Worm (Caenorhabditis elegans): ENCODE data around the gene F49E12.10.

F49E12.10 gene

DNA sequence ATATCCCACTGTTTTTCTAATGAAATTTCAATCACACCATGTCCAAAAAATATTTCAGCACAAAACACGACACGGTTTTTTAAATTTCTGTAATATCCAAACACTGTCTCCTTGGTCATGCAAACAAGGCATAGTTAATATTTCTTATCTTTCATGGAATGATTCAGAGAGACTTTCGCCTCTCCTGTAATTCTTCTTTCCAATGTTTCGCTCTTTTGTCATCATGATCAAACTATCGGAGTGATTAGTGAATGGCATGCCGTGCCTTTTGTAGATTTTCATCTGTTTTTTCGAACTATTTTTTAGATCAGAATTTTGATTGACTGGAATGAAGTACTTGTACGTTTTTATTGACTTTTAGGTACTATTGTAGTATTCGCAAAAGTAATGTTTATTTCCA, 6.5 kb upstream of the F49E12.10 start:
- TF ChIP-seq dao-5 (tag; optimal IDR thresholded peaks at IDR 0.05) (no peak), him-1 (tag; optimal IDR thresholded peaks at IDR 0.05) (no peak), W03F9.2 (tag; optimal IDR thresholded peaks at IDR 0.05) (no peak)

DNA sequence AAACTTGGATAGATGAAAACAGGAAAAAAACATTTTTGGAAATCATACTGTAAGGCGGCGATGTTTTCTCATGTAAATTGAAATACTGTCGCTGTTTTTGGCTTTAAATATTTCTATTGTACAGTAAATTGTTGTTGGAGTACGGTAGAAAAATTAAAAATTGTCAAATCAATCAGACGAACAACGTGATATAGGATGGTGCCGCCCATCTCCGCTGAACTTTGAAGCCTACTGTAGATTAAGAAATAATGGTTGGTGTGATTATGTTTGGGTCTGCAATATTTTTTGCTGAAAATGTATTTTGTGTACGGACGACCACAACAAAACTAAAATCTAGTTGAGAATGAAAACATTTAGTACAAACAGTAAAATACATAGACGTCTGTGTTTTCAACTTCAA, 5.3 kb upstream of the F49E12.10 start:
- TF ChIP-seq dao-5 (tag; optimal IDR thresholded peaks at IDR 0.05) = no peak
- TF ChIP-seq him-1 (tag; optimal IDR thresholded peaks at IDR 0.05) = no peak
- no peak for TF ChIP-seq W03F9.2 (tag; optimal IDR thresholded peaks at IDR 0.05)

DNA sequence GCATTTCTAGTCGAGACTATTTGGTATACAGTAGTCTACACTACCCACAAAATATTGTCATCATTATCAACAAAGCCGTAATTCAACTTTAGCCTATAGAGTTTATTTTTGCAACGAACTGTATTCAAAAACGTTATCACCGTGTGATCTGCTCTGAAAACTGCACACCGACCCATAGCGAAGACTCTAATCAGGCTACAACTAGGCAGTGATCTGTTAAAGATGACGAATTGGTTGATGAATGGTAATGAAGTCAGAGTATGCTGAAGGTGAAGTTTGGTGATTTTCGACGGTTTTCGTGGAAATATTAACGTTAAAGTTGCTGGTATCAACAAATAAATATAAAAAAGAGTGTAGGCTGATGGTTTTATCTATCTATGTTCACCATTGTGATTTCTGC, 4.0 kb upstream of the F49E12.10 start:
- TF ChIP-seq W03F9.2 (tag; optimal IDR thresholded peaks at IDR 0.05) (no peak), him-1 (tag; optimal IDR thresholded peaks at IDR 0.05) (no peak), dao-5 (tag; optimal IDR thresholded peaks at IDR 0.05) (no peak)

DNA sequence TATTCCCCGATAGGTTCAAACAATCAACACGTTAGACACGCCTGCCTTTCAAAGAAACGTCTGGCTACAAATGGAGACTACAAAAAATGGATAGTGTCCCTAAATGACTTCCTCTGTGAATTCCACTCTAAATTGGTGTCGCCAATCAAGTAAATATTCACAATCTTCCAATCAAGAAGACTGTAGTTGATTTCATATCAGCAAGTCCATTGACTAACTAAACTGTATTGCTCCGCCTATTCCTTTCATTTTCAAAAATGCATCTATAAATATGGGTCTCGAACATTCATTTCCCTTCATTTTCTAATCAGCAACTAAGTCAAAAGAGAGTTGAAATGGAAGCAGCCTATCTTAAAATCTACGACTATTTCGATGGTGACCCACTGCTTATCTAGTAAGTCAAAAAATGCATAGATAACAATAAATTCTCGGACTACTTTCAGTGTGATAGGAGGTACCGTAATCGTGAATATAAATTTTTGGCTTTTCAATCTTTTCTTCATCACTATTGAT, 2.8 kb upstream of the F49E12.10 start, which contains the start of gene drd-1:
TSS of gene drd-1 (plus strand) at position 51 of the 513 bp plus-strand sequence.
- TF ChIP-seq him-1 (tag; optimal IDR thresholded peaks at IDR 0.05) = no peak
- TF ChIP-seq W03F9.2 (tag; optimal IDR thresholded peaks at IDR 0.05) = no peak
- no peak for TF ChIP-seq dao-5 (tag; optimal IDR thresholded peaks at IDR 0.05)

DNA sequence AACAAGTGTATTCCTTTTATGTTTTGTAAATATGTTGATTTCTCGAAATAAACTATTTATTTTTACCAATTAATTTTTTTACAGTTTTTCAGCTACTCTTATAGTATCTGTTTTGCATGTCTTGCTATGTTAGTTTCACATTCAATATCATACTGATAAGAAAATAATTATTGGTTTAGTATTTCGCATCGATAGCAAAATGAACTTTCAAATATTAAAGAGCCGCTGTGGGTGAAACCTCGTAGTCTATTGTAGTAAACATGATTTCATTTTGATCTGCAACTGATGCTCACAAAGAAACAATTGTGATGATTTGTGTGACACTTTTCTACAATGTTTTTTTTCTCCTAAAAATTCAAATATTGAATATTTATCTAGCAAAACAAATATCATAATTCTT, 1.4 kb downstream of the F49E12.10 start:
- TF ChIP-seq W03F9.2 (tag; optimal IDR thresholded peaks at IDR 0.05) (no peak), him-1 (tag; optimal IDR thresholded peaks at IDR 0.05) (no peak), dao-5 (tag; optimal IDR thresholded peaks at IDR 0.05) (no peak)

DNA sequence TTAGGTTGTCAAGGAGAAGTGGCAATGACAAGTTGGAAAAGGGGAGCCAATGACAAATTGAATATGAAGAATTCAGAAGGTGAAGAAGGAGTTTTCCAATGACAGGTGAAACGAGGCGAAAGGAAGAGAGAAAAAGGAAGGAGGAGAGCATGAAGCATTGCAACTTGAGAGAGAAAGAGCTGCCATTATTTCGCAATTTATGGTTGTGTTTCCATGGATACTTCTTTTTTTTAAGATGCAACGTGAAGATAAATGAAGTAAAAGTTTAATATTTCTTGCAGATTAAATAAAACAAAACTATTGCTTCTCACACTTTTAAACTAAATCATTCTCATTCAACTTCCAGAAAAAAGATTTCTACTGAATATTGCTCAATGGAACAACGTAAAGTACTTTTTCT, 3.4 kb downstream of the F49E12.10 start, which contains the start of gene F49E12.8:
TSS of gene F49E12.8 (minus strand) at position 101 of the 400 bp plus-strand sequence.
- TF ChIP-seq W03F9.2 (tag; optimal IDR thresholded peaks at IDR 0.05) (no peak), dao-5 (tag; optimal IDR thresholded peaks at IDR 0.05) (no peak), him-1 (tag; optimal IDR thresholded peaks at IDR 0.05) (no peak)

DNA sequence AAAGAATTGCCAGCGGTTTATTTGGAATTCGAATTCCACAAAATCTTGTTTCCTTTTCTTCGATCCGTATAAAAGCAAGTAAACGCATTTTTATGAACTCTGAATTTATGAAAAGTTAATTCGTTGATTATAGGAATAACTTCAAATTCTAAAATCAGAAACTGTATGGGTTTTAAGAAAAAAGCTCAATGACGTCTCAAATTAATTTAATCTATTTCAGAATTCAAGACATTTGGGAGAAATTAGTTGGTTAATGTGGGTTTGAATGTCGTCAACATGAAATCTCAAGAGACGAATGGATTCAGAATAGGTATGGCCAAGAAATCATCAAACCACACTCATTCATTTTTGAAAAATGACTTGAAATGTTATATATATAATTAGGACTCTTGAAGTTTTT, 5.2 kb downstream of the F49E12.10 start, which contains the start of gene F49E12.7:
TSS of gene F49E12.7 (minus strand) at position 101 of the 400 bp plus-strand sequence.
- TF ChIP-seq dao-5 (tag; optimal IDR thresholded peaks at IDR 0.05) (no peak), him-1 (tag; optimal IDR thresholded peaks at IDR 0.05) (no peak), W03F9.2 (tag; optimal IDR thresholded peaks at IDR 0.05) (no peak)

DNA sequence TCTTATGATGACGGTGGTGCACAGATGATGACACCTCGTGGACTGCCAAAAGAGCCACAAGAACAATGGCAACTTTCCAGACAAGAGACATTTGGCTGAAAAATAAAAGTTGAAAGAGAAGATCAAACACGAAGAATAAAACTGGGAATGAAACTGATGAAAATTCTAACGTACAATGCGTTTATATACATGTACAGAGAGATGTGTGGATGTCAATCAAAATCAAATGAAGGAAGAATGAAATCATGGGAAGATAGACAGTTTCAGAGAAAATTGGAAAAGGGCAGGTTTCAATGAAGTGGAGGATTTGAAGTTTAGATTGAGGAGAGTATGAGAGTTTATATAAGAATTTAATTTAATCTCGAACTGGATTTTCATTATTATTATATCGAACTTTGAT, 8.2 kb downstream of the F49E12.10 start, which contains the start of gene dod-23:
TSS of gene dod-23 (minus strand) at position 101 of the 400 bp plus-strand sequence.
- no peak for TF ChIP-seq dao-5 (tag; optimal IDR thresholded peaks at IDR 0.05)
- no peak for TF ChIP-seq him-1 (tag; optimal IDR thresholded peaks at IDR 0.05)
- no peak for TF ChIP-seq W03F9.2 (tag; optimal IDR thresholded peaks at IDR 0.05)

DNA sequence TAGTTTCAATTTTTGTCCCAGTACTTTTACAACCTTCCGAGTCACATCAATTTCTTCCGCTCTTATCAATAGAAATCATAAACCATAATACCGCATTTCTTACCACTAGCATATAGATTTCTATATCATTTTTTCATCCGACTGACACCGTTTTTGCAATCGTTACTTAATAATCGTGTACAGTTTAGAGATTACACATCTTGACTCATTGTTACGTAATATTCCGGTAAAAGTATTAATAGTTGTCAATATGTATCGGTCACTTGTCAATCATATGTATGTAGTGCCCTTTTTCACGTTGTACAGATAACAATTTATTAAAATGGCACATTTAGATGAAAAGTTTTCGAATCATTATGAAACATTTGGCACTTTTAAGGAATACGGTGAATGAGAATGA, 9.1 kb downstream of the F49E12.10 start:
- TF ChIP-seq W03F9.2 (tag; optimal IDR thresholded peaks at IDR 0.05) (no peak), him-1 (tag; optimal IDR thresholded peaks at IDR 0.05) (no peak), dao-5 (tag; optimal IDR thresholded peaks at IDR 0.05) (no peak)

DNA sequence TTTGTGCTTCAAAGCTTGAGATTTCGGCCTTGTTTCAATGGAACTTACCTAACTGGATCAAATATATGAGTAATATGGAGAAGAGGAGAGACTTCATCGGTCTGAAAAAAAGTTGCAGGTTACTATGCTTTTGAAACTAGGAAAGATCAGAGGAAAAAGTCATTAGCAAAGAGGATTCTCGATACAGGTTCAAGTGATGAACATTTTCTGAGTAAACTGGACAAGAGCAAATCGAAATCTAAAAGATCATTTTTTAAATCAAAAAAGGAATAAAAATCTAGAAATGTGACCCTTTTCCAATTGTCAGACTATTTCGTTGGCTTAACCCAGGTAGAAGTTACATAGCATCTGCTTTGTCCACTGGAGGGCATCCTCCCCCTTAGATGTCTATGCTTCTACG, 13.9 kb downstream of the F49E12.10 start, which contains the start of gene skpo-1:
TSS of gene skpo-1 (minus strand) at position 101 of the 400 bp plus-strand sequence.
- TF ChIP-seq him-1 (tag; optimal IDR thresholded peaks at IDR 0.05) (no peak), W03F9.2 (tag; optimal IDR thresholded peaks at IDR 0.05) (no peak), dao-5 (tag; optimal IDR thresholded peaks at IDR 0.05) (no peak)

DNA sequence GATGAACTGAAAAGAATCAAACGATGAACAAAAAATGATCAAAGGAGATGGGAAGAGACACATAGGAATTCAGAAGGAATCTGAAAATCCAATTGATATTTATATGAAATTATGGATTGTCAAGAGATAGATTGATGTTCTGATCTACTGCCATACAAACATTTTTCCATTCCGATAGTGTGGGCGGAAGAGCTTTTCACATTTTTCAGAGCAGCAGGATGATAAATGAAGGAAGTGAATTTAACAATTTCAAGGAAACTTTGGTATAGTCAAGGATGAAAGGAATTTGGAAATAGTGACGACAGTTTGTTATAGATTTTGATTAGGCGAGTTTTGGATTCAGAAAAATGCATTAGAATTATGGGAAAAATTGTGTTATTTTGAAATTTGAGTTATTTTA, 14.5 kb downstream of the F49E12.10 start, which contains the start of gene ubc-24:
TSS of gene ubc-24 (plus strand) at position 301 of the 400 bp plus-strand sequence.
- TF ChIP-seq dao-5 (tag; optimal IDR thresholded peaks at IDR 0.05) (no peak), W03F9.2 (tag; optimal IDR thresholded peaks at IDR 0.05) (no peak), him-1 (tag; optimal IDR thresholded peaks at IDR 0.05) (no peak)

DNA sequence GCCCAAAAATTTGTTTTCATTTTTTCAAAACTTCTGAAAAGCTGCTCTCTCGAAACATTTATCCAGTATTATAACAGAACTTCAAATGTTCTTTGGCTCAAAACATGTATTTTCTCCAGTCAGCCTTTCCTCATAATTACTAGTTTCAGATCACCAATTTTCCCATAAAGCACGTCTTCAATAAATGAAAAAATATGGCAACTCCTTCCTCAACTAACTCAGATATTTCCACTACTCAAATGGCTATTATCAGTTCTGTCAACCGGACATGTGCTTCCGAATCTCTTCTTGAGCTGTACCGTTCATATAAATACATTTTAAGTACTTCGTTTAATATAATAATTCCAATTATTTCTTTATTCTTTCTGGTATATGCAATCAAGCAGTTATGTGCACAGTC, 16.6 kb downstream of the F49E12.10 start, which contains the start of gene sra-13:
TSS of gene sra-13 (plus strand) at position 195 of the 400 bp plus-strand sequence.
- no peak for TF ChIP-seq W03F9.2 (tag; optimal IDR thresholded peaks at IDR 0.05)
- TF ChIP-seq dao-5 (tag; optimal IDR thresholded peaks at IDR 0.05) = no peak
- TF ChIP-seq him-1 (tag; optimal IDR thresholded peaks at IDR 0.05) = no peak

DNA sequence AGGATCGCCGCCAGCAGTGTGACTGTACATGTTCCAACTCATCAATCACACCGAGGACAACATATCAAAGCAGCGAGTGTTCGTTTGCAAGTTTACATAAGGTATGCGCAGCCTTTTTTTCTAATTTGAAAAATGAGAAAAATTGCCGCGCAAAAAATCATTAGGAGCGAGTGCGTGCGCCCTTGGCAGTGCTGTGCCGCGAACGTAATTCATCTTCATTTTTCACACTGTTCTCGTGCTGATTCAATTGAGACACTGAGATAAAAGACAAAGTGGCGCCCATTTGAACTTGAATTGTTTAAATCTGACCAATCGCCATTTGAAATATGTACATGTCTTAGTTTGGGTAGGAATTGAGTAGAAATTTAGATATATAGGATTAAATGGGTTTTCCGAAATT, 18.7 kb downstream of the F49E12.10 start:
- no peak for TF ChIP-seq W03F9.2 (tag; optimal IDR thresholded peaks at IDR 0.05)

DNA sequence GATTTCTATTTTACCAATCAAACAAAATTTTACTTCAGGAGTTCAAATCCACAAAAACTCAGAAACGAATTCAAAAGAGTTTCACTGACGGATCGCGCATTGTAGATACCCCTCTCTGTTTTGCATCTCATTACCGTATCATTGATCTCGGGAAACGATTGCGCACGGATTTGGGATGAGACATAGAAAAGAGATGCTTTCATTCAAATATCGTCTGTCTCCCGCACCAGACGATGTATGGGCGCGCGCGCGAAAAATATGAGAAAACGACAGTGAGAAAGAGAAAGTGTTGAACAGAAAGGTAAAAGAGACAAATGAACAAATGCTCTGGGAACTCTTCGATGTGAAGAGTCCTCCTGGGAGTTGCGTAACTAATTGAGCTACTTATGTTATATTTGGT, 20.2 kb downstream of the F49E12.10 start:
- no peak for TF ChIP-seq W03F9.2 (tag; optimal IDR thresholded peaks at IDR 0.05)
- TF ChIP-seq him-1 (tag; optimal IDR thresholded peaks at IDR 0.05) = no peak
- no peak for TF ChIP-seq dao-5 (tag; optimal IDR thresholded peaks at IDR 0.05)

All from whole organism, L4/young adult.